Fruit fly (Drosophila melanogaster) Kc167 (cell line): Measurements from ENCODE around the gene COX7AL2.

Experiments used
- Myc ChIP-seq: fragments of >200 bp; optimal IDR thresholded peaks from 2 replicates; lab custom pipeline; 2017; ENCODE audit warnings: missing external identifiers
- Sin3A ChIP-seq: fragments of >200 bp; optimal IDR thresholded peaks from 2 replicates; lab custom pipeline; 2018; ENCODE audit warnings: missing external identifiers
- h ChIP-seq: fragments of >200 bp; optimal IDR thresholded peaks from 3 replicates; lab custom pipeline; 2018; ENCODE audit warnings: missing external identifiers
- insv ChIP-seq: fragments of >200 bp; optimal IDR thresholded peaks from 3 replicates; lab custom pipeline; 2018; ENCODE audit warnings: missing external identifiers
- psq ChIP-seq: fragments of >200 bp; optimal IDR thresholded peaks from 2 replicates; lab custom pipeline; 2017; ENCODE audit warnings: missing external identifiers
- ttk ChIP-seq: sonication (Bioruptor generic); optimal IDR thresholded peaks from 2 replicates; lab custom pipeline; 2017; ENCODE audit warnings: missing external identifiers

COX7AL2 gene

dm6 chr2L:2168184-2168893, 29.4 kb downstream of the COX7AL2 start:
- no peak for TF ChIP-seq insv (lab: Kevin White, UChicago)
- TF ChIP-seq Sin3A (lab: Kevin White, UChicago): no peak
- no peak for TF ChIP-seq psq (lab: Kevin White, UChicago)
- TF ChIP-seq ttk (lab: Kevin White, UChicago): no peak
- no peak for TF ChIP-seq h (lab: Kevin White, UChicago)
- TF ChIP-seq Myc (lab: Kevin White, UChicago): no peak

- no peak for TF ChIP-seq psq (lab: Kevin White, UChicago)
- TF ChIP-seq insv (lab: Kevin White, UChicago): no peak
- no peak for TF ChIP-seq ttk (lab: Kevin White, UChicago)
- no peak for TF ChIP-seq Myc (lab: Kevin White, UChicago)
- no peak for TF ChIP-seq h (lab: Kevin White, UChicago)
- TF ChIP-seq Sin3A (lab: Kevin White, UChicago): no peak
Measured at dm6 chr2L:2166958-2167707, 30.6 kb downstream of the COX7AL2 start.

- TF ChIP-seq Sin3A (lab: Kevin White, UChicago) (no peak), psq (lab: Kevin White, UChicago) (no peak), Myc (lab: Kevin White, UChicago) (no peak), insv (lab: Kevin White, UChicago) (no peak), h (lab: Kevin White, UChicago) (no peak), ttk (lab: Kevin White, UChicago) (no peak)
Measured at dm6 chr2L:2165864-2166263, 31.8 kb downstream of the COX7AL2 start.

dm6 chr2L:2165238-2165577, 32.5 kb downstream of the COX7AL2 start:
- no peak for TF ChIP-seq psq (lab: Kevin White, UChicago)
- no peak for TF ChIP-seq Myc (lab: Kevin White, UChicago)
- TF ChIP-seq ttk (lab: Kevin White, UChicago): no peak
- no peak for TF ChIP-seq insv (lab: Kevin White, UChicago)
- TF ChIP-seq h (lab: Kevin White, UChicago): no peak
- no peak for TF ChIP-seq Sin3A (lab: Kevin White, UChicago)

- no peak for TF ChIP-seq ttk (lab: Kevin White, UChicago)
- no peak for TF ChIP-seq Sin3A (lab: Kevin White, UChicago)
- TF ChIP-seq insv (lab: Kevin White, UChicago): no peak
- no peak for TF ChIP-seq h (lab: Kevin White, UChicago)
- no peak for TF ChIP-seq psq (lab: Kevin White, UChicago)
- TF ChIP-seq Myc (lab: Kevin White, UChicago): no peak
Measured at dm6 chr2L:2164520-2165237, 33.0 kb downstream of the COX7AL2 start.

- TF ChIP-seq psq (lab: Kevin White, UChicago): no peak
- TF ChIP-seq insv (lab: Kevin White, UChicago): no peak
- no peak for TF ChIP-seq Sin3A (lab: Kevin White, UChicago)
- no peak for TF ChIP-seq h (lab: Kevin White, UChicago)
- no peak for TF ChIP-seq Myc (lab: Kevin White, UChicago)
- TF ChIP-seq ttk (lab: Kevin White, UChicago): no peak
Measured at dm6 chr2L:2163568-2163953, 34.2 kb downstream of the COX7AL2 start.

dm6 chr2L:2162729-2163567, 34.8 kb downstream of the COX7AL2 start:
- TF ChIP-seq ttk (lab: Kevin White, UChicago): no peak
- TF ChIP-seq insv (lab: Kevin White, UChicago): no peak
- TF ChIP-seq h (lab: Kevin White, UChicago): no peak
- no peak for TF ChIP-seq Sin3A (lab: Kevin White, UChicago)
- TF ChIP-seq Myc (lab: Kevin White, UChicago): no peak

- TF ChIP-seq ttk (lab: Kevin White, UChicago) (no peak), psq (lab: Kevin White, UChicago) (no peak), h (lab: Kevin White, UChicago) (no peak), Sin3A (lab: Kevin White, UChicago) (no peak), insv (lab: Kevin White, UChicago) (no peak), Myc (lab: Kevin White, UChicago) (no peak)
Measured at dm6 chr2L:2162281-2162680, 35.4 kb downstream of the COX7AL2 start.

dm6 chr2L:2161244-2162243, 36.2 kb downstream of the COX7AL2 start:
- no peak for TF ChIP-seq Sin3A (lab: Kevin White, UChicago)
- no peak for TF ChIP-seq ttk (lab: Kevin White, UChicago)
